Worm (Caenorhabditis elegans) whole organism, L1 larva: ENCODE results near the gene nlp-49.

ENCODE experiments used
- aha-1 ChIP-seq: fragments of 150-350 bp; optimal IDR thresholded peaks from 2 replicates; lab custom pipeline; 2014; ENCODE audit warnings: missing biosample characterization, missing genetic modification characterization
- aly-2 ChIP-seq: fragments of 150-350 bp; optimal IDR thresholded peaks from 2 replicates; lab custom pipeline; 2014; ENCODE audit warnings: missing biosample characterization, missing genetic modification characterization
- elt-3 ChIP-seq, 6 experiments: fragments of 150-350 bp in 1 of 6; sonication (generic microtip); optimal IDR thresholded peaks; 2 replicates each; lab custom pipeline; 2017 to 2018; ENCODE audit warnings: missing biosample characterization in 6 of 6, missing genetic modification characterization in 6 of 6, inconsistent platforms in 1 of 6
- nhr-28 ChIP-seq: fragments of 150-350 bp; optimal IDR thresholded peaks from 2 replicates; lab custom pipeline; 2014; ENCODE audit warnings: missing biosample characterization, missing genetic modification characterization
- skn-1 ChIP-seq: fragments of 150-350 bp; optimal IDR thresholded peaks from 2 replicates; lab custom pipeline; 2014; ENCODE audit warnings: missing biosample characterization, missing genetic modification characterization
- unc-130 ChIP-seq: fragments of 150-350 bp; optimal IDR thresholded peaks from 2 replicates; lab custom pipeline; 2017; ENCODE audit warnings: missing biosample characterization, missing genetic modification characterization, inconsistent platforms

DNA sequence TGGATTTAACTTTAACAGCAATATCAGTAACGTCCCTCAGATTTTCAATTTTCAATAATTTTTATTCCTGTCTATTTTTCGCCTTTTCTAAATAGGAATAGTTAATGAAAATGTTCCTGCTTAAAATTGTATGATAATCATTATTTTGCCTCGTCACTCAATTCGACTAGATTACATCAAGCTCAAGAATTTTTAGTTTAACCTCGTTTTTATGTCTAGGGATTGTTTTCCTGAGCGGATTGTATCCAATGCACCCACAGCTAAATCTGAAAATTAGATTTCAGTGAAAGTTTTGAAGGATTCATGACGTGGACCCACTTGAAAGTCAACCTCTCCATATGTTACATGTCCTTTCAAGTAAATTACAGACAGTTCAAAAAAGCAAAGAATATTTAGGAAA lies 19.2 kb downstream of the nlp-49 start:
- TF ChIP-seq unc-130 = no peak
- no peak for TF ChIP-seq elt-3 (tag; optimal IDR thresholded peaks at IDR 0.05; lab: Kevin White, UChicago)
- no peak for TF ChIP-seq aha-1 (tag; lab: Kevin White, UChicago)
- no peak for TF ChIP-seq nhr-28 (tag; lab: Kevin White, UChicago)
- TF ChIP-seq aly-2 (tag; lab: Kevin White, UChicago) = no peak
- no peak for TF ChIP-seq skn-1
